Fruit fly (Drosophila melanogaster) whole organism, embryonic: Measurements from ENCODE around the gene CG10280.

Source experiments
- Ada2b ChIP-seq: fragments of 200-800 bp; sonication (Bioruptor generic); IDR thresholded peaks from 2 replicates; pipeline ENCODE4 v1.3.6; 2022; ENCODE audit warnings: missing biosample characterization, missing genetic modification characterization
- Asciz ChIP-seq: fragments of 200-800 bp; sonication (Bioruptor generic); optimal IDR thresholded peaks from 2 replicates; lab custom pipeline; 2017; ENCODE audit warnings: missing biosample characterization, mild to moderate bottlenecking, missing genetic modification characterization, missing genetic modification reagents
- CG1024 ChIP-seq: fragments of 200-800 bp; sonication (Bioruptor generic); IDR thresholded peaks from 2 replicates; pipeline ENCODE4 v1.3.6; 2022; ENCODE audit warnings: missing biosample characterization, missing genetic modification characterization
- CG10274 ChIP-seq: fragments of 200-800 bp; sonication (Bioruptor generic); optimal IDR thresholded peaks from 3 replicates; lab custom pipeline; 2017; ENCODE audit warnings: missing biosample characterization, mild to moderate bottlenecking, missing genetic modification characterization
- CG10565 ChIP-seq: fragments of 200-800 bp; sonication (Bioruptor generic); optimal IDR thresholded peaks from 3 replicates; lab custom pipeline; 2016; ENCODE audit warnings: missing biosample characterization, mild to moderate bottlenecking, missing genetic modification characterization
- CG11456 ChIP-seq: fragments of 200-800 bp; sonication (Bioruptor generic); IDR thresholded peaks from 3 replicates; pipeline ENCODE4 v1.3.6; 2022; ENCODE audit warnings: missing biosample characterization, missing genetic modification characterization
- CG11695 ChIP-seq: fragments of 200-800 bp; sonication (Bioruptor generic); IDR thresholded peaks from 3 replicates; pipeline ENCODE4 v1.3.6; 2022; ENCODE audit warnings: missing biosample characterization, missing genetic modification characterization
- CG12769 ChIP-seq: fragments of 200-800 bp; sonication (Bioruptor generic); optimal IDR thresholded peaks from 2 replicates; lab custom pipeline; 2019; ENCODE audit warnings: missing biosample characterization, mild to moderate bottlenecking, missing genetic modification characterization, moderate library complexity
- CG13287 ChIP-seq: fragments of 200-800 bp; sonication (Bioruptor generic); IDR thresholded peaks from 2 replicates; pipeline ENCODE4 v1.3.6; 2022; ENCODE audit warnings: missing biosample characterization, missing genetic modification characterization; ENCODE audit not compliant: partially characterized antibody
- CG14667 ChIP-seq: fragments of 200-800 bp; sonication (Bioruptor generic); IDR thresholded peaks from 2 replicates; pipeline ENCODE4 v1.3.6; 2022; ENCODE audit warnings: missing biosample characterization, missing genetic modification characterization
- CG14710 ChIP-seq: fragments of 200-800 bp; sonication (Bioruptor generic); optimal IDR thresholded peaks from 3 replicates; lab custom pipeline; 2019; ENCODE audit warnings: missing biosample characterization, mild to moderate bottlenecking, missing genetic modification characterization, moderate library complexity
- CG1602 ChIP-seq: fragments of 200-800 bp; sonication (Bioruptor generic); optimal IDR thresholded peaks from 3 replicates; lab custom pipeline; 2016; ENCODE audit warnings: missing biosample characterization, missing genetic modification characterization
- CG30403 ChIP-seq: fragments of 200-800 bp; sonication (Bioruptor generic); optimal IDR thresholded peaks from 3 replicates; lab custom pipeline; 2016; ENCODE audit warnings: missing biosample characterization, missing genetic modification characterization
- CG32532 ChIP-seq: fragments of 200-800 bp; sonication (Bioruptor generic); IDR thresholded peaks from 2 replicates; pipeline ENCODE4 v1.3.6; 2022; ENCODE audit warnings: missing biosample characterization, missing genetic modification characterization
- CG34422 ChIP-seq: fragments of 200-800 bp; sonication (Bioruptor generic); IDR thresholded peaks from 3 replicates; pipeline ENCODE4 v1.3.6; 2022; ENCODE audit warnings: missing biosample characterization, missing genetic modification characterization
- CG43689 ChIP-seq: fragments of 200-800 bp; sonication (Bioruptor generic); IDR thresholded peaks from 2 replicates; pipeline ENCODE4 v1.3.6; 2022; ENCODE audit warnings: missing biosample characterization, missing genetic modification characterization
- CG6272 ChIP-seq: fragments of 200-800 bp; sonication (Bioruptor generic); IDR thresholded peaks from 2 replicates; pipeline ENCODE4 v1.3.6; 2022; ENCODE audit warnings: missing biosample characterization, missing genetic modification characterization
- CG7357 ChIP-seq: fragments of 200-800 bp; sonication (Bioruptor generic); IDR thresholded peaks from 3 replicates; pipeline ENCODE4 v1.3.6; 2022; ENCODE audit warnings: missing biosample characterization, missing genetic modification characterization
- CG7372 ChIP-seq: fragments of 200-800 bp; sonication (Bioruptor generic); IDR thresholded peaks from 2 replicates; pipeline ENCODE4 v1.3.6; 2022; ENCODE audit warnings: missing biosample characterization, missing genetic modification characterization
- CG7928 ChIP-seq: fragments of 200-800 bp; sonication (Bioruptor generic); optimal IDR thresholded peaks from 2 replicates; lab custom pipeline; 2017; ENCODE audit warnings: missing biosample characterization, mild to moderate bottlenecking, missing genetic modification characterization
- CG8359 ChIP-seq: fragments of 200-800 bp; sonication (Bioruptor generic); optimal IDR thresholded peaks from 2 replicates; lab custom pipeline; 2017; ENCODE audit warnings: missing biosample characterization, mild to moderate bottlenecking, missing genetic modification characterization, borderline replicate concordance
- CG8944 ChIP-seq: fragments of 200-800 bp; sonication (Bioruptor generic); optimal IDR thresholded peaks from 3 replicates; lab custom pipeline; 2016; ENCODE audit warnings: missing biosample characterization, missing genetic modification characterization
- CG9727 ChIP-seq: fragments of 200-800 bp; sonication (Bioruptor generic); optimal IDR thresholded peaks from 3 replicates; lab custom pipeline; 2017; ENCODE audit warnings: missing biosample characterization, mild to moderate bottlenecking, missing genetic modification characterization
- CHES-1-like ChIP-seq: fragments of 200-800 bp; sonication (Bioruptor generic); optimal IDR thresholded peaks from 2 replicates; lab custom pipeline; 2016; ENCODE audit warnings: missing biosample characterization, missing genetic modification characterization
- Hey ChIP-seq: fragments of 200-800 bp; sonication (Bioruptor generic); optimal IDR thresholded peaks from 3 replicates; lab custom pipeline; 2018; ENCODE audit warnings: missing biosample characterization, mild to moderate bottlenecking, missing genetic modification characterization
- MTF-1 ChIP-seq: fragments of 200-800 bp; sonication (Bioruptor generic); optimal IDR thresholded peaks from 2 replicates; lab custom pipeline; 2018; ENCODE audit warnings: missing biosample characterization, mild to moderate bottlenecking, missing genetic modification characterization, borderline replicate concordance
- Myb ChIP-seq: fragments of 200-800 bp; sonication (Bioruptor generic); optimal IDR thresholded peaks from 2 replicates; lab custom pipeline; 2016; ENCODE audit warnings: missing biosample characterization, missing genetic modification characterization
- NC2β ChIP-seq: fragments of 200-800 bp; sonication (Bioruptor generic); optimal IDR thresholded peaks from 2 replicates; lab custom pipeline; 2016; ENCODE audit warnings: missing biosample characterization, missing genetic modification characterization
- PHDP ChIP-seq: fragments of 200-800 bp; sonication (Bioruptor generic); optimal IDR thresholded peaks from 3 replicates; lab custom pipeline; 2018; ENCODE audit warnings: missing biosample characterization, mild to moderate bottlenecking, missing genetic modification characterization, moderate library complexity
- Pdp1 ChIP-seq, 2 experiments: fragments of 200-800 bp; sonication (Bioruptor generic); optimal IDR thresholded peaks; 3 replicates each; lab custom pipeline; 2016; ENCODE audit warnings: missing biosample characterization in 2 of 2, missing genetic modification characterization in 2 of 2, mild to moderate bottlenecking in 1 of 2, moderate library complexity in 1 of 2
- Ptx1 ChIP-seq: fragments of 200-800 bp; sonication (Bioruptor generic); IDR thresholded peaks from 2 replicates; pipeline ENCODE4 v1.3.6; 2022; ENCODE audit warnings: missing biosample characterization, missing genetic modification characterization
- Ravus ChIP-seq: fragments of 200-800 bp; sonication (Bioruptor generic); IDR thresholded peaks from 2 replicates; pipeline ENCODE4 v1.3.6; 2022; ENCODE audit warnings: missing biosample characterization, missing genetic modification characterization
- Taf1 ChIP-seq: fragments of 200-800 bp; sonication (Bioruptor generic); IDR thresholded peaks from 2 replicates; pipeline ENCODE4 v1.3.6; 2022; ENCODE audit warnings: missing biosample characterization, missing genetic modification characterization
- ara ChIP-seq: fragments of 200-800 bp; sonication (Bioruptor generic); IDR thresholded peaks from 2 replicates; pipeline ENCODE4 v1.3.6; 2022; ENCODE audit warnings: missing biosample characterization, missing genetic modification characterization
- btn ChIP-seq: fragments of 200-800 bp; sonication (Bioruptor generic); optimal IDR thresholded peaks from 2 replicates; lab custom pipeline; 2016; ENCODE audit warnings: missing biosample characterization, missing genetic modification characterization
- da ChIP-seq: fragments of 200-800 bp; sonication (Bioruptor generic); optimal IDR thresholded peaks from 2 replicates; lab custom pipeline; 2016; ENCODE audit warnings: missing biosample characterization, missing genetic modification characterization
- ewg ChIP-seq: fragments of 200-800 bp; sonication (Bioruptor generic); optimal IDR thresholded peaks from 3 replicates; lab custom pipeline; 2017; ENCODE audit warnings: mild to moderate bottlenecking, missing biosample characterization, missing genetic modification reagents, missing genetic modification characterization
- gsb ChIP-seq: fragments of 200-800 bp; sonication (Bioruptor generic); IDR thresholded peaks from 2 replicates; pipeline ENCODE4 v1.3.6; 2022; ENCODE audit warnings: missing biosample characterization, missing genetic modification characterization
- h ChIP-seq: fragments of >200 bp; optimal IDR thresholded peaks from 2 replicates; lab custom pipeline; 2017
- ind ChIP-seq: fragments of 200-800 bp; sonication (Bioruptor generic); optimal IDR thresholded peaks from 3 replicates; lab custom pipeline; 2016; ENCODE audit warnings: missing biosample characterization, missing genetic modification characterization
- kah ChIP-seq: fragments of 200-800 bp; sonication (Bioruptor generic); optimal IDR thresholded peaks from 2 replicates; lab custom pipeline; 2018; ENCODE audit warnings: missing biosample characterization, mild to moderate bottlenecking, missing genetic modification characterization
- nau ChIP-seq: fragments of 200-800 bp; sonication (Bioruptor generic); optimal IDR thresholded peaks from 3 replicates; lab custom pipeline; 2017; ENCODE audit warnings: missing biosample characterization, mild to moderate bottlenecking, missing genetic modification characterization, missing genetic modification reagents
- onecut ChIP-seq: fragments of 200-800 bp; sonication (Bioruptor generic); IDR thresholded peaks from 2 replicates; pipeline ENCODE4 v1.3.6; 2022; ENCODE audit warnings: missing biosample characterization, missing genetic modification characterization
- pb ChIP-seq: fragments of 200-800 bp; sonication (Bioruptor generic); optimal IDR thresholded peaks from 3 replicates; lab custom pipeline; 2016; ENCODE audit warnings: missing biosample characterization, missing genetic modification characterization
- peb ChIP-seq: fragments of 200-800 bp; sonication (Bioruptor generic); IDR thresholded peaks from 2 replicates; pipeline ENCODE4 v1.3.6; 2022; ENCODE audit warnings: missing biosample characterization, missing genetic modification characterization
- pzg ChIP-seq: fragments of 200-800 bp; sonication (Bioruptor generic); optimal IDR thresholded peaks from 3 replicates; lab custom pipeline; 2018; ENCODE audit warnings: missing biosample characterization, mild to moderate bottlenecking, missing genetic modification characterization, moderate library complexity
- sna ChIP-seq: fragments of 200-800 bp; sonication (Bioruptor generic); IDR thresholded peaks from 2 replicates; pipeline ENCODE4 v1.3.6; 2022; ENCODE audit warnings: missing biosample characterization, missing genetic modification characterization; ENCODE audit not compliant: partially characterized antibody
- sug ChIP-seq: fragments of 200-800 bp; optimal IDR thresholded peaks from 2 replicates; lab custom pipeline; 2019; ENCODE audit warnings: missing biosample characterization, mild to moderate bottlenecking, missing genetic modification characterization, moderate library complexity
- vfl ChIP-seq: fragments of 200-800 bp; sonication (Bioruptor generic); optimal IDR thresholded peaks from 2 replicates; lab custom pipeline; 2016; ENCODE audit warnings: missing biosample characterization, missing genetic modification characterization
- yki ChIP-seq: fragments of >200 bp; optimal IDR thresholded peaks from 3 replicates; lab custom pipeline; 2018

Gene CG10280

dm6 chr3R:6008202-6009062 is 3.3 kb downstream of the CG10280 start, which contains the start of gene Rm62 (continued):
- no peak for TF ChIP-seq pb (GFP tag; lab: Kevin White, UChicago)
- no peak for TF ChIP-seq Myb
- peak; percentile 54 for TF ChIP-seq CG12769 (tag; lab: Kevin White, UChicago)
- peak; percentile 36; the same call in 1 of the 3 replicates for TF ChIP-seq CG11695 (GFP tag; lab: Robert Waterston, UW)
- no peak for TF ChIP-seq CG11456
- no peak for TF ChIP-seq CG14667 (GFP tag; lab: Robert Waterston, UW)
- peak; percentile 2 for TF ChIP-seq ewg
- no peak for TF ChIP-seq yki (lab: Kevin White, UChicago)
- no peak for TF ChIP-seq PHDP (tag; lab: Kevin White, UChicago)
- no peak for TF ChIP-seq gsb (GFP tag; lab: Robert Waterston, UW)
- TF ChIP-seq CG43689 (GFP tag; lab: Robert Waterston, UW), result no peak
- TF ChIP-seq CG10565 (GFP tag; lab: Kevin White, UChicago), result no peak
- TF ChIP-seq Pdp1 (GFP tag; optimal IDR thresholded peaks at IDR 0.05; lab: Kevin White, UChicago), result peak in 1 of 2 experiments; percentile 91
- TF ChIP-seq Taf1, result no peak
- TF ChIP-seq CG1024 (GFP tag; lab: Robert Waterston, UW), result no peak
- peak; percentile 41 for TF ChIP-seq sug (tag; lab: Kevin White, UChicago)
- TF ChIP-seq CG8944 (GFP tag; lab: Kevin White, UChicago), result no peak
- no peak for TF ChIP-seq vfl (GFP tag; lab: Kevin White, UChicago)
- no peak for TF ChIP-seq da (GFP tag; lab: Kevin White, UChicago)
- no peak for TF ChIP-seq CHES-1-like (GFP tag; lab: Kevin White, UChicago)
- no peak for TF ChIP-seq CG7928 (GFP tag; lab: Kevin White, UChicago)
- no peak for TF ChIP-seq CG8359
- TF ChIP-seq CG13287, result peak; percentile 57
- TF ChIP-seq CG7372, result no peak
- TF ChIP-seq peb, result no peak
- no peak for TF ChIP-seq Ravus
- peak; percentile 3 for TF ChIP-seq Asciz
- TF ChIP-seq CG1602 (GFP tag; lab: Kevin White, UChicago), result no peak
- no peak for TF ChIP-seq Ptx1 (GFP tag; lab: Robert Waterston, UW)
- peak; percentile 6 for TF ChIP-seq NC2β (GFP tag; lab: Kevin White, UChicago)
- TF ChIP-seq ara (GFP tag; lab: Robert Waterston, UW), result no peak
- no peak for TF ChIP-seq CG7357 (GFP tag; lab: Robert Waterston, UW)
- TF ChIP-seq CG9727, result peak; percentile 30
- no peak for TF ChIP-seq btn (GFP tag; lab: Kevin White, UChicago)
- TF ChIP-seq ind (GFP tag; lab: Kevin White, UChicago), result no peak
- no peak for TF ChIP-seq Hey (tag; lab: Kevin White, UChicago)
- no peak for TF ChIP-seq CG10274 (GFP tag; lab: Kevin White, UChicago)
- peak; percentile 18 for TF ChIP-seq kah (GFP tag; lab: Kevin White, UChicago)
- peak; percentile 76 for TF ChIP-seq pzg (GFP tag; lab: Kevin White, UChicago)
- no peak for TF ChIP-seq CG30403 (GFP tag; lab: Kevin White, UChicago)
- TF ChIP-seq onecut (GFP tag; lab: Robert Waterston, UW), result peak; percentile 75
- TF ChIP-seq CG34422 (GFP tag; lab: Robert Waterston, UW), result peak; percentile 84; the same call in 2 of the 3 replicates
- TF ChIP-seq CG14710 (tag; lab: Kevin White, UChicago), result peak; percentile 1
- no peak for TF ChIP-seq h (lab: Kevin White, UChicago)
- peak; percentile 54 for TF ChIP-seq nau (GFP tag; lab: Kevin White, UChicago)
- 0 out of 2 replicates have a peak, but pooled peaks have one; percentile 19 for TF ChIP-seq CG32532 (GFP tag; lab: Robert Waterston, UW)
- no peak for TF ChIP-seq CG6272 (GFP tag; lab: Robert Waterston, UW)
- no peak for TF ChIP-seq Ada2b
- TF ChIP-seq MTF-1, result peak; percentile 48
- TF ChIP-seq sna (GFP tag; lab: Robert Waterston, UW), result peak; percentile 60
